Fruit fly (Drosophila melanogaster): Measurements from ENCODE around the gene CG12104.

The CG12104 gene

dm6 chr3L:1644920-1645567 lies 42.6 kb upstream of the CG12104 start, which contains the start of the genes alphaCOP and CG13919 (continued):
- TF ChIP-seq Kr (GFP tag; optimal IDR thresholded peaks at IDR 0.05) (no peak), psq (GFP tag; optimal IDR thresholded peaks at IDR 0.05) (peak; percentile 90), CG10147 (GFP tag; optimal IDR thresholded peaks at IDR 0.05) (peak; percentile 90), CG6272 (GFP tag; IDR thresholded peaks at IDR 0.05) (peak; percentile 95), CG11085 (GFP tag; IDR thresholded peaks at IDR 0.05) (peak; percentile 96), CkIIα-i1 (GFP tag; IDR thresholded peaks at IDR 0.05) (peak; percentile 78), CG15479 (GFP tag; optimal IDR thresholded peaks at IDR 0.05) (peak; percentile 52), CG32767 (GFP tag; IDR thresholded peaks at IDR 0.05) (peak; percentile 98), cg (GFP tag; optimal IDR thresholded peaks at IDR 0.05) (no peak), Stat92E (GFP tag; optimal IDR thresholded peaks at IDR 0.05) (peak in 1 of 3 experiments; percentile 98), gsb-n (tag; optimal IDR thresholded peaks at IDR 0.05) (peak; percentile 97), Adf1 (GFP tag; IDR thresholded peaks at IDR 0.05) (peak; percentile 85), CG30431 (GFP tag; optimal IDR thresholded peaks at IDR 0.05) (peak; percentile 93), CG2202 (tag; optimal IDR thresholded peaks at IDR 0.05) (peak; percentile 95), Bteb2 (GFP tag; optimal IDR thresholded peaks at IDR 0.05) (peak; percentile 94), HLHmδ (GFP tag; optimal IDR thresholded peaks at IDR 0.05) (no peak), D19B (GFP tag; optimal IDR thresholded peaks at IDR 0.05) (peak; percentile 86), CG12071 (GFP tag; optimal IDR thresholded peaks at IDR 0.05) (peak; percentile 81), CG34224 (GFP tag; IDR thresholded peaks at IDR 0.05; ENCODE audit: partially characterized antibody) (0 out of 3 replicates have a peak, but pooled peaks have one; percentile 38), Aef1 (GFP tag; IDR thresholded peaks at IDR 0.05) (peak; percentile 97), dmrt99B (tag; optimal IDR thresholded peaks at IDR 0.05) (peak; percentile 96), CG16863 (GFP tag; optimal IDR thresholded peaks at IDR 0.05) (peak; percentile 91), tap (tag; optimal IDR thresholded peaks at IDR 0.05) (peak; percentile 92), ttk (GFP tag; IDR thresholded peaks at IDR 0.05) (peak; percentile 96), Dad (GFP tag; optimal IDR thresholded peaks at IDR 0.05) (peak; percentile 84), insv (GFP tag; optimal IDR thresholded peaks at IDR 0.05) (peak in 1 of 2 experiments; percentile 65), CG3163 (GFP tag; optimal IDR thresholded peaks at IDR 0.05) (peak; percentile 60), az2 (GFP tag; optimal IDR thresholded peaks at IDR 0.05) (peak; percentile 98), D (optimal IDR thresholded peaks at IDR 0.05) (no peak), D (GFP tag; optimal IDR thresholded peaks at IDR 0.05) (peak; percentile 88), CG2199 (GFP tag; IDR thresholded peaks at IDR 0.05) (peak; percentile 69; the same call in 1 of the 3 replicates), Hsf (GFP tag; optimal IDR thresholded peaks at IDR 0.05) (peak; percentile 97), Nf-YA (GFP tag; IDR thresholded peaks at IDR 0.05) (peak; percentile 81), CG30403 (GFP tag; optimal IDR thresholded peaks at IDR 0.05) (peak; percentile 98), Jarid2 (GFP tag; optimal IDR thresholded peaks at IDR 0.05) (peak; percentile 11), Sry-β (GFP tag; optimal IDR thresholded peaks at IDR 0.05) (peak; percentile 60), Side (GFP tag; optimal IDR thresholded peaks at IDR 0.05) (peak; percentile 67), pros (GFP tag; optimal IDR thresholded peaks at IDR 0.05) (peak; percentile 27), Bdp1 (GFP tag; optimal IDR thresholded peaks at IDR 0.05) (peak; percentile 88), phol (tag; optimal IDR thresholded peaks at IDR 0.05) (peak; percentile 93), CG12236 (GFP tag; optimal IDR thresholded peaks at IDR 0.05) (peak; percentile 85), fd3F (GFP tag; optimal IDR thresholded peaks at IDR 0.05) (peak; percentile 97), mirr (GFP tag; optimal IDR thresholded peaks at IDR 0.05) (peak; percentile 81), Oli (tag; optimal IDR thresholded peaks at IDR 0.05) (peak; percentile 97), her (GFP tag; optimal IDR thresholded peaks at IDR 0.05) (peak; percentile 69), pan (optimal IDR thresholded peaks at IDR 0.05) (no peak), pan (GFP tag; optimal IDR thresholded peaks at IDR 0.05 in 1 of 2, IDR thresholded peaks at IDR 0.05 in 1 of 2) (peak in 1 of 2 experiments; percentile 97), NC2β (GFP tag; optimal IDR thresholded peaks at IDR 0.05) (peak; percentile 88), CG6689 (GFP tag; IDR thresholded peaks at IDR 0.05) (peak; percentile 97), zen (tag; optimal IDR thresholded peaks at IDR 0.05) (peak; percentile 89)
